Fruit fly (Drosophila melanogaster): ENCODE results near the gene CG17029.

CG17029 gene

DNA sequence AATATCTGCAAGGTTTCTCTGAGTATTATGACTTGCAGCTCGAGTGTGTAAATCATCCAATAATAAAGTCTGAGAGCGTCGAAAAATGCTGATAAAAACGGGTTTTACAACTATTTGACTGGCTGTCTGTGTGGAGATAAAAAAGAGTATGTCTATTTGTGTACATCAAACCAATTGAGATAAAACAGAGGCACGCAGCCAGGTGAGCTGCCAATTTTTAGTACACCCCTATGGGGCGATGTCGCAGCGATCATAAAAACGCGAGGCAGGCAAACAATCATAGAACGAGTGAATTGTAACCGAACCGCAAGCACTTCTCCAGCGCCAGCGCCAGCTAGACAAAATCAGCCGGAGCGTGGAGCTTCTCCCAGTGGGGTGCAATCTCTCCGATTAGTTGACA, 3.2 kb downstream of the CG17029 start, which contains the start of gene CG17027:
Gene CG17027, plus strand, starts transcription at position 189 of the 400 bp plus-strand sequence.
- TF ChIP-seq CG17801 (GFP tag; optimal IDR thresholded peaks at IDR 0.05; ENCODE audit: partially characterized antibody): no peak

- no peak for TF ChIP-seq CG17801 (GFP tag; optimal IDR thresholded peaks at IDR 0.05; ENCODE audit: partially characterized antibody)
These were observed 4.7 kb downstream of the CG17029 start for dm6 chr3L:15981403-15981802.

dm6 chr3L:15982148-15982547, 5.5 kb downstream of the CG17029 start:
- TF ChIP-seq CG17801 (GFP tag; optimal IDR thresholded peaks at IDR 0.05; ENCODE audit: partially characterized antibody): no peak

dm6 chr3L:15982783-15983432, 6.2 kb downstream of the CG17029 start, which contains the start of the genes brm and Arl1:
TSS of gene brm (minus strand) at chr3L:15982869.
TSS of gene Arl1 (plus strand) at chr3L:15983135.
- peak; percentile 99 for TF ChIP-seq CG17801 (GFP tag; optimal IDR thresholded peaks at IDR 0.05; ENCODE audit: partially characterized antibody)

DNA sequence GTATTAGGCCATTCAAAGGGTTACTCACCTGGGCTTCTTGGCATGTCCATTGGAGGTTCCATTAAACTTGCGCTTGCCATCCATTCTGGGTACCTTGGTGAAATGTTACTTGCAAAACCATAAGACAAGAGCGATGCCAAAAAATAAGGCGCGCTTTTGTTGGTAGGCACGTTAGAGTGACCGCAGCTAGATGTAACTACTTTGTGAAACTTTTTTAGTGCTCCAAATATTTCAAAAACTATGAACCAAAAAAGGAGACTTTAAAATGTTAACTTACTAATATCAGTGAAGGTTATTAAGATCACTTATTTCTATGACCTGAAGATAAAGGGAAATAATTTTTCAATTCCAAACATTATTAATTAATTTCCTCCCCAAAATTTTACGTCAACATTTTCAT, 11.0 kb downstream of the CG17029 start, which contains the start of gene PolD1:
Gene PolD1, minus strand, starts transcription at position 181 of the 400 bp plus-strand sequence.
- TF ChIP-seq CG17801 (GFP tag; optimal IDR thresholded peaks at IDR 0.05; ENCODE audit: partially characterized antibody): no peak

dm6 chr3L:15988039-15988546, 11.4 kb downstream of the CG17029 start, which contains the start of gene Hip14:
TSS of gene Hip14 (plus strand) at chr3L:15988236.
- TF ChIP-seq CG17801 (GFP tag; optimal IDR thresholded peaks at IDR 0.05; ENCODE audit: partially characterized antibody): peak; percentile 37

- TF ChIP-seq CG17801 (GFP tag; optimal IDR thresholded peaks at IDR 0.05; ENCODE audit: partially characterized antibody): no peak
These were observed 19.3 kb downstream of the CG17029 start for dm6 chr3L:15996019-15996418.

DNA sequence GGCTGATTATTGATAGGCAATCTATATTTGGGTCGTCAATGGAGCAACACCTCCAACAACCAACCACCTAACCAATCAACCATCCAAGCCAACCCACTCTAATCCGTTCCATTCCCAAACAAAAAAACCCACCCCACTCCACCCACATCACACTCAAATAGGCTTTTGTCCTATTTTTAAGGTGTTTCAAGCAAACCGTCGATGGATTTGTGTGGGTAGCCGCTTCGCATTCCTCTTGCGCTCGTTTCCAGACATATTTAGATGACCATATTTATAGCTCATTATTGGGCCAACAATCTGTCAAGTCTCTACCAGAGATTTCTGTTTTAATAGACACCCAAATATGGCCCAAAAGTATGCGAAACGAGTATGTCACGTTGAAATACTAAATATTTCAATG, 21.5 kb downstream of the CG17029 start:
- no peak for TF ChIP-seq CG17801 (GFP tag; optimal IDR thresholded peaks at IDR 0.05; ENCODE audit: partially characterized antibody)

- no peak for TF ChIP-seq CG17801 (GFP tag; optimal IDR thresholded peaks at IDR 0.05; ENCODE audit: partially characterized antibody)
These were observed 22.8 kb downstream of the CG17029 start for dm6 chr3L:15999358-16000005.

- TF ChIP-seq CG17801 (GFP tag; optimal IDR thresholded peaks at IDR 0.05; ENCODE audit: partially characterized antibody): peak; percentile 56
These were observed 24.6 kb downstream of the CG17029 start for dm6 chr3L:16001164-16001679.

DNA sequence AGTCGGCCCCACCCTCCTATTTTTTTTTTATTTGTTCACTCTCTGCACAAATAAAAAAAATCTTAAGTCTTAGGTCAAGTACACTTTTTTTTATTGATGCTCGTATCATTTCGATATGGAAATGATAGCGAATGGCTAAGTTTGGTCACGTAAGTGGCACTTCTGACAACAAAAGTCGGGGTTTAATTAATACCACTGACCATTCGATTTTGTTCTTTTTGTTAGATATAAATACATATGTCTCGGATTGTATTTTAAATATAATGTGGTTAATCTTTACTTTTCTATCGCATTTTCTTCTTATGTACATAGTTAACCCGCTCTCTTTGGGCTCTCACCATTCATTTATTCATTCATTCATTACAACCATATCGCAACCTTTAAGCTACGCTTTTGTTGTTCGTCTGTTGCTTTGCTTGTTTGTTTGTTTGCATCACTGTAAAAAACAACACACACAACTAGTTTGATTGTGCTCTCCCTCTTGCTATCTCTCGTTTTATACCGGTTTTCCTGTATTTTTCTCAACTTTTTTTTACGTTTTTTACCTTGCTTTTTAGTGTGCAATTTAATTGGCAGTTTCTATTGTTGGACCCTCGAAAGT, 25.5 kb downstream of the CG17029 start:
- peak; percentile 25 for TF ChIP-seq CG17801 (GFP tag; optimal IDR thresholded peaks at IDR 0.05; ENCODE audit: partially characterized antibody)

dm6 chr3L:16004401-16005237, 27.9 kb downstream of the CG17029 start, which contains the start of the genes hzg and mRpS31:
TSS of gene hzg (minus strand) at chr3L:16004736.
TSS of gene mRpS31 (plus strand) at chr3L:16005193.
- peak; percentile 68 for TF ChIP-seq CG17801 (GFP tag; optimal IDR thresholded peaks at IDR 0.05; ENCODE audit: partially characterized antibody)

DNA sequence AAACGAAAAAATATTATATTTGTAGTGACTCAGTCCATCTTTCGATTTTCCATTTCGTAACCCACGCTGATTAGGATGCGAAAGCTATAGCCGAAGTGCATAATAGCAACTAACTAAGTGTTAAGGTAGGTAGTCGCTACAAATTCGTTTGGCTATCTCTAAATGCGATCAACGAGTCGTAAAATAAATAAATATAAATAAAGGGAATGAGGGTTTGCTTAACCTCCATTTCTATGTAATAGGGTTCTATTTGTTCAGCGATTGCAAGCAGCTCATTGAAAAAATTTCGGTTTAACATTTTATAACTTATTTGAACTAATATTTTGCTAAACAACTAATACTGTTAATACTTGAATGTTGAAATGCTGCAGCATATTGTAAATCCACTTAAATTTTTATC, 33.5 kb downstream of the CG17029 start:
- TF ChIP-seq CG17801 (GFP tag; optimal IDR thresholded peaks at IDR 0.05; ENCODE audit: partially characterized antibody): no peak
